Worm (Caenorhabditis elegans): ENCODE data around the gene W03H9.1.

ce11 chrII:14097518-14097917 is 52.4 kb downstream of the W03H9.1 start, which contains the start of gene Y39G8C.2:
- TF ChIP-seq klf-2 (GFP tag; conservative IDR thresholded peaks at IDR 0.05) (no peak), med-1 (GFP tag; optimal IDR thresholded peaks at IDR 0.05; ENCODE audit: insufficient read depth) (no peak)
